Fruit fly (Drosophila melanogaster) whole organism, embryonic: ENCODE data around the gene tipE.

Experiments used
- CG10431 ChIP-seq: fragments of 200-800 bp; sonication (Bioruptor generic); optimal IDR thresholded peaks from 3 replicates; lab custom pipeline; 2018; ENCODE audit warnings: missing biosample characterization, mild to moderate bottlenecking, missing genetic modification characterization
- CG11085 ChIP-seq: fragments of 200-800 bp; sonication (Bioruptor generic); IDR thresholded peaks from 2 replicates; pipeline ENCODE4 v1.3.6; 2022; ENCODE audit warnings: missing biosample characterization, missing genetic modification characterization
- CG11093 ChIP-seq: fragments of 200-800 bp; sonication (Bioruptor generic); IDR thresholded peaks from 3 replicates; pipeline ENCODE4 v1.3.6; 2022; ENCODE audit warnings: missing biosample characterization, missing genetic modification characterization
- CG12942 ChIP-seq: fragments of 200-800 bp; sonication (Bioruptor generic); optimal IDR thresholded peaks from 3 replicates; lab custom pipeline; 2016; ENCODE audit warnings: missing biosample characterization, missing genetic modification characterization
- CG13624 ChIP-seq: fragments of 200-800 bp; sonication (Bioruptor generic); optimal IDR thresholded peaks from 2 replicates; lab custom pipeline; 2016; ENCODE audit warnings: missing biosample characterization, missing genetic modification characterization
- CG16813 ChIP-seq: fragments of 200-800 bp; sonication (Bioruptor generic); IDR thresholded peaks from 3 replicates; pipeline ENCODE4 v1.3.6; 2022; ENCODE audit warnings: missing biosample characterization, missing genetic modification characterization; ENCODE audit not compliant: partially characterized antibody
- CG16863 ChIP-seq: fragments of 200-800 bp; sonication (Bioruptor generic); optimal IDR thresholded peaks from 3 replicates; lab custom pipeline; 2016; ENCODE audit warnings: missing biosample characterization, missing genetic modification characterization
- CG17328 ChIP-seq: fragments of 200-800 bp; sonication (Bioruptor generic); IDR thresholded peaks from 2 replicates; pipeline ENCODE4 v1.3.6; 2022; ENCODE audit warnings: missing biosample characterization, missing genetic modification characterization
- CG17612 ChIP-seq: fragments of 200-800 bp; sonication (Bioruptor generic); IDR thresholded peaks from 2 replicates; pipeline ENCODE4 v1.3.6; 2022; ENCODE audit warnings: missing biosample characterization, missing genetic modification characterization
- CG18011 ChIP-seq: fragments of 200-800 bp; sonication (Bioruptor generic); optimal IDR thresholded peaks from 2 replicates; lab custom pipeline; 2017; ENCODE audit warnings: missing biosample characterization, missing genetic modification characterization, mild to moderate bottlenecking, moderate library complexity, missing genotype
- CG18262 ChIP-seq: fragments of 200-800 bp; optimal IDR thresholded peaks from 3 replicates; lab custom pipeline; 2019; ENCODE audit warnings: missing biosample characterization, mild to moderate bottlenecking, missing genetic modification characterization, moderate library complexity
- CG2199 ChIP-seq: fragments of 200-800 bp; sonication (Bioruptor generic); IDR thresholded peaks from 3 replicates; pipeline ENCODE4 v1.3.6; 2022; ENCODE audit warnings: missing biosample characterization, missing genetic modification characterization
- CG30403 ChIP-seq: fragments of 200-800 bp; sonication (Bioruptor generic); optimal IDR thresholded peaks from 3 replicates; lab custom pipeline; 2016; ENCODE audit warnings: missing biosample characterization, missing genetic modification characterization
- CG3726 ChIP-seq: fragments of 200-800 bp; sonication (Bioruptor generic); IDR thresholded peaks from 3 replicates; pipeline ENCODE4, ENCODE4 v1.3.6; 2022; ENCODE audit warnings: missing biosample characterization, missing genetic modification characterization
- CG4617 ChIP-seq: fragments of 200-800 bp; sonication (Bioruptor generic); optimal IDR thresholded peaks from 3 replicates; lab custom pipeline; 2016; ENCODE audit warnings: missing biosample characterization, missing genetic modification characterization, borderline replicate concordance
- CG6854 ChIP-seq: fragments of 200-800 bp; sonication (Bioruptor generic); optimal IDR thresholded peaks from 3 replicates; lab custom pipeline; 2017; ENCODE audit warnings: missing biosample characterization, mild to moderate bottlenecking, missing genetic modification characterization
- CG8281 ChIP-seq: fragments of 200-800 bp; sonication (Bioruptor generic); optimal IDR thresholded peaks from 2 replicates; lab custom pipeline; 2018; ENCODE audit warnings: missing biosample characterization, mild to moderate bottlenecking, missing genetic modification characterization, moderate library complexity
- CG8290 ChIP-seq, 3 experiments: fragments of 200-800 bp; sonication (Bioruptor generic); optimal IDR thresholded peaks; 2 replicates each; lab custom pipeline; 2016 to 2019; ENCODE audit warnings: missing biosample characterization in 3 of 3, missing genetic modification characterization in 3 of 3, mild to moderate bottlenecking in 2 of 3, moderate library complexity in 1 of 3
- CkIIα-i1 ChIP-seq: fragments of 200-800 bp; sonication (Bioruptor generic); IDR thresholded peaks from 2 replicates; pipeline ENCODE4 v1.3.6; 2022; ENCODE audit warnings: missing biosample characterization, missing genetic modification characterization
- Fer3 ChIP-seq: fragments of 200-800 bp; sonication (Bioruptor generic); optimal IDR thresholded peaks from 2 replicates; lab custom pipeline; 2018; ENCODE audit warnings: missing biosample characterization, mild to moderate bottlenecking, missing genetic modification characterization, moderate library complexity
- HLHmδ ChIP-seq: fragments of 200-800 bp; sonication (Bioruptor generic); optimal IDR thresholded peaks from 2 replicates; lab custom pipeline; 2018; ENCODE audit warnings: missing biosample characterization, mild to moderate bottlenecking, missing genetic modification characterization, moderate library complexity
- Hsf ChIP-seq: fragments of 200-800 bp; sonication (Bioruptor generic); optimal IDR thresholded peaks from 3 replicates; lab custom pipeline; 2016; ENCODE audit warnings: missing biosample characterization, missing genetic modification characterization
- Mad ChIP-seq: fragments of 200-800 bp; sonication (Bioruptor generic); optimal IDR thresholded peaks from 2 replicates; lab custom pipeline; 2016; ENCODE audit warnings: missing biosample characterization, missing genetic modification characterization
- Neu2 ChIP-seq: fragments of 200-800 bp; sonication (Bioruptor generic); optimal IDR thresholded peaks from 3 replicates; lab custom pipeline; 2016; ENCODE audit warnings: missing biosample characterization, missing genetic modification characterization, borderline replicate concordance
- Oaz ChIP-seq: fragments of 200-800 bp; sonication (Bioruptor generic); IDR thresholded peaks from 2 replicates; pipeline ENCODE4 v1.3.6; 2022; ENCODE audit warnings: missing biosample characterization, missing genetic modification characterization
- Pdp1 ChIP-seq, 2 experiments: fragments of 200-800 bp; sonication (Bioruptor generic); optimal IDR thresholded peaks; 3 replicates each; lab custom pipeline; 2016; ENCODE audit warnings: missing biosample characterization in 2 of 2, missing genetic modification characterization in 2 of 2, mild to moderate bottlenecking in 1 of 2, moderate library complexity in 1 of 2
- Ssrp ChIP-seq: fragments of 200-800 bp; sonication (Bioruptor generic); optimal IDR thresholded peaks from 2 replicates; lab custom pipeline; 2018; ENCODE audit warnings: missing biosample characterization, mild to moderate bottlenecking, missing genetic modification characterization, moderate library complexity
- ab ChIP-seq: fragments of 200-800 bp; sonication (Bioruptor generic); optimal IDR thresholded peaks from 2 replicates; lab custom pipeline; 2016; ENCODE audit warnings: missing biosample characterization, missing genetic modification characterization
- ap ChIP-seq: fragments of 200-800 bp; sonication (Bioruptor generic); IDR thresholded peaks from 2 replicates; pipeline ENCODE4 v1.3.6; 2022; ENCODE audit warnings: missing biosample characterization, missing genetic modification characterization
- ara ChIP-seq: fragments of 200-800 bp; sonication (Bioruptor generic); IDR thresholded peaks from 2 replicates; pipeline ENCODE4 v1.3.6; 2022; ENCODE audit warnings: missing biosample characterization, missing genetic modification characterization
- cas ChIP-seq: fragments of 200-800 bp; sonication (Bioruptor generic); IDR thresholded peaks from 2 replicates; pipeline ENCODE4 v1.3.6; 2022; ENCODE audit warnings: missing biosample characterization, missing genetic modification characterization
- cato ChIP-seq: fragments of 200-800 bp; sonication (Bioruptor generic); optimal IDR thresholded peaks from 2 replicates; lab custom pipeline; 2016; ENCODE audit warnings: missing biosample characterization, missing genetic modification characterization, borderline replicate concordance
- ci ChIP-seq: fragments of 200-800 bp; sonication (Bioruptor generic); IDR thresholded peaks from 3 replicates; pipeline ENCODE4 v1.3.6; 2022; ENCODE audit warnings: missing biosample characterization, missing genetic modification characterization
- dati ChIP-seq: fragments of 200-800 bp; sonication (Bioruptor generic); IDR thresholded peaks from 2 replicates; pipeline ENCODE4 v1.3.6; 2022; ENCODE audit warnings: missing biosample characterization, missing genetic modification characterization
- dimm ChIP-seq: fragments of 200-800 bp; sonication (Bioruptor generic); IDR thresholded peaks from 2 replicates; pipeline ENCODE4 v1.3.6; 2022; ENCODE audit warnings: missing biosample characterization, missing genetic modification characterization
- fru ChIP-seq: fragments of >200 bp; optimal IDR thresholded peaks from 2 replicates; lab custom pipeline; 2017
- gem ChIP-seq: fragments of 200-800 bp; sonication (Bioruptor generic); optimal IDR thresholded peaks from 2 replicates; lab custom pipeline; 2019; ENCODE audit warnings: missing biosample characterization, mild to moderate bottlenecking, missing genetic modification characterization, moderate library complexity
- insv ChIP-seq, 2 experiments: fragments of 200-800 bp; sonication (Bioruptor generic); optimal IDR thresholded peaks; 3 replicates each; lab custom pipeline; 2016 to 2018; ENCODE audit warnings: missing biosample characterization in 2 of 2, missing genetic modification characterization in 2 of 2
- jumu ChIP-seq: fragments of 200-800 bp; sonication (Bioruptor generic); optimal IDR thresholded peaks from 3 replicates; lab custom pipeline; 2016; ENCODE audit warnings: missing biosample characterization, missing genetic modification characterization
- lola ChIP-seq, 3 experiments: fragments of >200 bp in 2 of 3; fragments of 200-800 bp in 1 of 3; sonication (Bioruptor generic) in 1 of 3; optimal IDR thresholded peaks; 2 replicates each; lab custom pipeline; 2017 to 2019; ENCODE audit warnings: missing biosample characterization in 3 of 3, missing genetic modification characterization in 3 of 3, mild to moderate bottlenecking in 1 of 3, moderate library complexity in 1 of 3
- onecut ChIP-seq: fragments of 200-800 bp; sonication (Bioruptor generic); IDR thresholded peaks from 2 replicates; pipeline ENCODE4 v1.3.6; 2022; ENCODE audit warnings: missing biosample characterization, missing genetic modification characterization
- pnt ChIP-seq: fragments of 200-800 bp; sonication (Bioruptor generic); optimal IDR thresholded peaks from 3 replicates; lab custom pipeline; 2016; ENCODE audit warnings: missing biosample characterization, missing genetic modification characterization
- ranshi ChIP-seq: fragments of 200-800 bp; sonication (Bioruptor generic); IDR thresholded peaks from 2 replicates; pipeline ENCODE4 v1.3.6; 2022; ENCODE audit warnings: missing biosample characterization, missing genetic modification characterization
- row ChIP-seq: fragments of 200-800 bp; sonication (Bioruptor generic); IDR thresholded peaks from 3 replicates; pipeline ENCODE4 v1.3.6; 2022; ENCODE audit warnings: missing biosample characterization, missing genetic modification characterization
- sens ChIP-seq: fragments of 200-800 bp; sonication (Bioruptor generic); peaks from one replicate; lab custom pipeline; 2016; ENCODE audit warnings: missing biosample characterization, missing genetic modification characterization
- sens-2 ChIP-seq: fragments of 200-800 bp; sonication (Bioruptor generic); IDR thresholded peaks from 2 replicates; pipeline ENCODE4 v1.3.6; 2022; ENCODE audit warnings: missing biosample characterization, missing genetic modification characterization
- shn ChIP-seq: fragments of 200-800 bp; sonication (Bioruptor generic); optimal IDR thresholded peaks from 3 replicates; lab custom pipeline; 2016; ENCODE audit warnings: missing biosample characterization, missing genetic modification characterization
- tgo ChIP-seq: fragments of 200-800 bp; sonication (Bioruptor generic); IDR thresholded peaks from 3 replicates; pipeline ENCODE4 v1.3.6; 2022; ENCODE audit warnings: missing biosample characterization, missing genetic modification characterization
- tin ChIP-seq: fragments of 200-800 bp; sonication (Bioruptor generic); optimal IDR thresholded peaks from 3 replicates; lab custom pipeline; 2016; ENCODE audit warnings: missing biosample characterization, missing genetic modification characterization
- wdn ChIP-seq: fragments of 200-800 bp; sonication (Bioruptor generic); IDR thresholded peaks from 2 replicates; pipeline ENCODE4 v1.3.6; 2022; ENCODE audit warnings: missing biosample characterization, missing genetic modification characterization
- wek ChIP-seq: fragments of 200-800 bp; sonication (Bioruptor generic); optimal IDR thresholded peaks from 3 replicates; lab custom pipeline; 2018; ENCODE audit warnings: missing biosample characterization, mild to moderate bottlenecking, missing genetic modification characterization, moderate library complexity

The tipE gene

DNA sequence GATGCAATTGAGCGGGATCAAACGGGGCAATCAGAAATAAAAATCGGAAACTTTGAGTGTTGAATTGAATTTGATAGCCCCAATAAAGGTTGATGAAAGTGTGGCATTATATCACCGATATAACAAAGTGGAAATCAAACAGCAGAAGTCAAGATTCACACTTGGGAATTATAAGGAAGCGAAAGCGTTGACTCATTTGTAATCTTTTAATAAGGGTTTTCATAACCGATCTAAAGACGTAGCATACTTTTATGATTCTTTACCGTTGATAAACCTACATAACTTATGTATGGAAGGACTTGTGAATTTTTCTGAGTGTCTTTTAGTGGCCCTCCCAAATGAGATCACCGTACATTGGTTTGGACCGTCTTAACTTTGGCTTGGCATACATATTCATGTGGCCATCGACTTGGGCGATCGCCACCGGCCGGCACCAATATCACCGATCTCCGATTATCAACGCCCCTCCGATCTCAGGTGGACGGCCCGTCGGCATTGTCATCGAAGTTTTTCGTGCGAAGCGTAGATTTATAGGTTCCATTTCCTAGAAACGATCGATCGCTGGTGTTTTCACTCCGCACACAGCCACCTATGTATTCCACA, 41.2 kb downstream of the tipE start:
- TF ChIP-seq cas (GFP tag; lab: Robert Waterston, UW) = no peak
- TF ChIP-seq CG8290 (GFP tag; optimal IDR thresholded peaks at IDR 0.05; lab: Kevin White, UChicago) = no peak
- TF ChIP-seq CG8290 (tag; optimal IDR thresholded peaks at IDR 0.05; lab: Kevin White, UChicago) = no peak
- TF ChIP-seq ara = no peak
- no peak for TF ChIP-seq CG30403 (GFP tag; lab: Kevin White, UChicago)
- TF ChIP-seq CG18011 (GFP tag; lab: Kevin White, UChicago) = no peak
- TF ChIP-seq Fer3 (tag; lab: Kevin White, UChicago) = no peak
- no peak for TF ChIP-seq Ssrp (tag; lab: Kevin White, UChicago)
- TF ChIP-seq fru (lab: Kevin White, UChicago) = no peak
- no peak for TF ChIP-seq CG11093 (GFP tag; lab: Robert Waterston, UW)
- TF ChIP-seq Pdp1 (GFP tag; optimal IDR thresholded peaks at IDR 0.05; lab: Kevin White, UChicago) = peak in 1 of 2 experiments; percentile 13
- TF ChIP-seq lola (GFP tag; optimal IDR thresholded peaks at IDR 0.05; lab: Kevin White, UChicago) = no peak
- TF ChIP-seq row = peak; percentile 16; the same call in 1 of the 3 replicates
- TF ChIP-seq CkIIα-i1 (GFP tag; lab: Robert Waterston, UW) = no peak
- TF ChIP-seq CG17612 (GFP tag; lab: Robert Waterston, UW) = no peak
- TF ChIP-seq sens-2 = no peak
- no peak for TF ChIP-seq tin (GFP tag; lab: Kevin White, UChicago)
- TF ChIP-seq HLHmδ = no peak
- TF ChIP-seq wek (GFP tag; lab: Kevin White, UChicago) = no peak
- peak; percentile 64 for TF ChIP-seq onecut (GFP tag; lab: Robert Waterston, UW)
- TF ChIP-seq CG3726 (GFP tag; lab: Robert Waterston, UW) = no peak
- peak; percentile 82 for TF ChIP-seq sens (GFP tag; lab: Kevin White, UChicago)
- no peak for TF ChIP-seq ranshi (GFP tag; lab: Robert Waterston, UW)
- no peak for TF ChIP-seq ci (GFP tag; lab: Robert Waterston, UW)
- no peak for TF ChIP-seq shn (GFP tag; lab: Kevin White, UChicago)
- no peak for TF ChIP-seq CG6854 (GFP tag; lab: Kevin White, UChicago)
- no peak for TF ChIP-seq wdn
- TF ChIP-seq CG12942 (GFP tag; lab: Kevin White, UChicago) = no peak
- TF ChIP-seq insv (GFP tag; optimal IDR thresholded peaks at IDR 0.05; lab: Kevin White, UChicago) = no peak
- no peak for TF ChIP-seq Mad
- TF ChIP-seq tgo = no peak
- no peak for TF ChIP-seq Oaz (GFP tag; lab: Robert Waterston, UW)
- TF ChIP-seq CG16863 (GFP tag; lab: Kevin White, UChicago) = no peak
- no peak for TF ChIP-seq CG11085 (GFP tag; lab: Robert Waterston, UW)
- TF ChIP-seq CG2199 (GFP tag; lab: Robert Waterston, UW) = 0 out of 3 replicates have a peak, but pooled peaks have one; percentile 43
- no peak for TF ChIP-seq CG16813 (GFP tag; lab: Robert Waterston, UW)
- no peak for TF ChIP-seq Neu2 (GFP tag; lab: Kevin White, UChicago)
- no peak for TF ChIP-seq ab (GFP tag; lab: Kevin White, UChicago)
- TF ChIP-seq pnt (GFP tag; lab: Kevin White, UChicago) = no peak
- TF ChIP-seq CG13624 (GFP tag; lab: Kevin White, UChicago) = no peak
- peak; percentile 4 for TF ChIP-seq CG18262 (tag; lab: Kevin White, UChicago)
- no peak for TF ChIP-seq dati (GFP tag; lab: Robert Waterston, UW)
- TF ChIP-seq CG10431 (GFP tag; lab: Kevin White, UChicago) = no peak
- no peak for TF ChIP-seq ap (GFP tag; lab: Robert Waterston, UW)
- TF ChIP-seq Hsf (GFP tag; lab: Kevin White, UChicago) = no peak
- TF ChIP-seq CG17328 (GFP tag; lab: Robert Waterston, UW) = no peak
- TF ChIP-seq CG8281 = no peak
- TF ChIP-seq gem = peak; percentile 16
- TF ChIP-seq jumu = no peak
- no peak for TF ChIP-seq CG4617 (GFP tag; lab: Kevin White, UChicago)
- no peak for TF ChIP-seq dimm (GFP tag; lab: Robert Waterston, UW)
- TF ChIP-seq cato (GFP tag; lab: Kevin White, UChicago) = no peak
